In the genomic region with DNA sequence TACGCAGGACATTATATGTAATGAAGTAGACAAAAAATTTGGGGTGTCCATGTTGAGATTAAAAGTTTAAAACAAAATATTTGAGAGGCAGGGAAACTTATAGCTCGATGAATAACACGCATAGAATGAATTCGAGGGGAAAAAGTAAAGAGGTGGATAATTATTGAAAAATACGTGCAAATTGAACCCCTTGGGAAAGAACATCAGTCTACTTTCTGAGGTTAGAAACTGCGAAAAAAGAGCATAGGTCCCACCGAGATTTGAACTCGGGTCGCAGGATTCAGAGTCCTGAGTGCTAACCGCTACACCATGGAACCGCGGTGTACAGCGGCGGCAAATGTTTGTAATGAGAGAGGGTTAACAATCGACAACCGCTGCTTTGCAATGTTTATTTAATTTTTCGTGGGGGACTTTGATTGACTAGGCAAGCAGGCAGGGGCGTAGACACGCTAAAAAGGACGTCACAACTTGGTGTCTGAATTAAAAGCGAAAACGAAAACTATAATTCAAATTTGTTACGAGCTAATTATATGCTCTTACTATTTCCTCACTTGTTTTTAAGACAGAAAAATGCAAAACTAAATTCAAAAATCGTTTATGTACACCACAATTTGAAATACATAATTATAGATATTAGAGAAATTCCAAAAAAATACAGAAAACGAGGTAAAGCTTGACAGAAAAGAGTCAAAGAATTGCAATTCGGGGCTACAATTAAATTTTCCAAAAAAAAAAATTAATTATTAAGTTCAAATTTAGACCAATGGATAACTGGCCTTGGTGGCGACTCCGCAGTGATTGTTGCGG, we compare ENCODE assay signal across 5 worm cellular contexts.
A peak's percentile ranks its signal among the peaks of the same experiment; 100 is the strongest.
TF ChIP-seq lines count a peak whose summit lies in the region.

A gene (minus strand): TSS at position 51 of the 807 bp plus-strand sequence.

TF ChIP-seq in whole organism, L1 larva, 84 proteins besides CTCF, POLR2A, EP300 and RAD21 (continues in another document):
- no peak for TF ChIP-seq Y116A8C.19 (tag; optimal IDR thresholded peaks at IDR 0.05; lab: Kevin White, UChicago; ENCODE audit: borderline replicate concordance)
- TF ChIP-seq dsc-1 (tag; optimal IDR thresholded peaks at IDR 0.05; lab: Kevin White, UChicago), result peak; percentile 69
- TF ChIP-seq egl-13 (tag; optimal IDR thresholded peaks at IDR 0.05; lab: Kevin White, UChicago), result no peak
- TF ChIP-seq hpl-2 (GFP tag; optimal IDR thresholded peaks at IDR 0.05; lab: Kevin White, UChicago), result no peak
- TF ChIP-seq ztf-11 (tag; optimal IDR thresholded peaks at IDR 0.05; lab: Kevin White, UChicago), result no peak
- no peak for TF ChIP-seq ceh-90 (tag; optimal IDR thresholded peaks at IDR 0.05; lab: Kevin White, UChicago)
- TF ChIP-seq nhr-76 (tag; optimal IDR thresholded peaks at IDR 0.05; lab: Kevin White, UChicago), result no peak
- peak; percentile 27 for TF ChIP-seq nhr-85 (tag; lab: Kevin White, UChicago)
- TF ChIP-seq lsy-2 (tag; optimal IDR thresholded peaks at IDR 0.05; lab: Kevin White, UChicago), result peak; percentile 24 to 55
- TF ChIP-seq ama-1 (optimal IDR thresholded peaks at IDR 0.05; lab: Kevin White, UChicago), result peak; percentile 87
- TF ChIP-seq efl-3 (GFP tag; optimal IDR thresholded peaks at IDR 0.05; lab: Kevin White, UChicago), result no peak
- no peak for TF ChIP-seq mef-2 (tag; optimal IDR thresholded peaks at IDR 0.05; lab: Kevin White, UChicago)
- TF ChIP-seq unc-86 (tag; optimal IDR thresholded peaks at IDR 0.05; lab: Kevin White, UChicago), result no peak
- peak; percentile 51 for TF ChIP-seq jun-1 (tag; optimal IDR thresholded peaks at IDR 0.05; lab: Kevin White, UChicago)
- TF ChIP-seq ztf-4 (tag; optimal IDR thresholded peaks at IDR 0.05; lab: Kevin White, UChicago), result peak; percentile 75
- peak; percentile 50 for TF ChIP-seq swsn-7 (tag; optimal IDR thresholded peaks at IDR 0.05; lab: Kevin White, UChicago)
- TF ChIP-seq dpl-1 (GFP tag; optimal IDR thresholded peaks at IDR 0.05; lab: Kevin White, UChicago), result peak in 2 of 3 experiments; percentile 38 to 39

TF ChIP-seq in whole organism, L3 larva, 47 proteins besides CTCF, POLR2A, EP300 and RAD21 (continues in another document):
- TF ChIP-seq lsy-12 (tag; optimal IDR thresholded peaks at IDR 0.05; lab: Kevin White, UChicago), result peak; percentile 67
- peak; percentile 46 for TF ChIP-seq nfya-1 (tag; optimal IDR thresholded peaks at IDR 0.05; lab: Kevin White, UChicago; ENCODE audit: insufficient read depth)
- peak; percentile 71 for TF ChIP-seq nhr-43 (tag; optimal IDR thresholded peaks at IDR 0.05; lab: Kevin White, UChicago; ENCODE audit: poor library complexity, severe bottlenecking)
- peak; percentile 33 for TF ChIP-seq egl-27 (tag; optimal IDR thresholded peaks at IDR 0.05; lab: Kevin White, UChicago)
- TF ChIP-seq lin-39 (tag; optimal IDR thresholded peaks at IDR 0.05; lab: Kevin White, UChicago), result peak; percentile 41
- TF ChIP-seq fos-1 (tag; optimal IDR thresholded peaks at IDR 0.05; lab: Kevin White, UChicago), result peak; percentile 68
- peak; percentile 56 for TF ChIP-seq ztf-4 (tag; optimal IDR thresholded peaks at IDR 0.05; lab: Kevin White, UChicago)
- no peak for TF ChIP-seq elt-1 (tag; optimal IDR thresholded peaks at IDR 0.05; lab: Kevin White, UChicago)
- TF ChIP-seq jun-1 (tag; optimal IDR thresholded peaks at IDR 0.05; lab: Kevin White, UChicago), result peak; percentile 18
- TF ChIP-seq elt-2 (tag; optimal IDR thresholded peaks at IDR 0.05; lab: Kevin White, UChicago), result peak; percentile 61
- TF ChIP-seq eor-1 (tag; optimal IDR thresholded peaks at IDR 0.05; lab: Kevin White, UChicago), result no peak
- TF ChIP-seq nhr-67 (tag; optimal IDR thresholded peaks at IDR 0.05; lab: Kevin White, UChicago), result no peak
- TF ChIP-seq hmg-11 (tag; optimal IDR thresholded peaks at IDR 0.05; lab: Kevin White, UChicago), result peak; percentile 85
- no peak for TF ChIP-seq nhr-11 (tag; optimal IDR thresholded peaks at IDR 0.05; lab: Kevin White, UChicago)
- TF ChIP-seq snpc-4 (tag; optimal IDR thresholded peaks at IDR 0.05; lab: Kevin White, UChicago), result peak; percentile 47
- TF ChIP-seq pqm-1 (tag; optimal IDR thresholded peaks at IDR 0.05; lab: Kevin White, UChicago), result peak; percentile 32

TF ChIP-seq in whole organism, early embryonic, 17 proteins besides CTCF, POLR2A, EP300 and RAD21:
- TF ChIP-seq ceh-36 (tag; optimal IDR thresholded peaks at IDR 0.05; lab: Kevin White, UChicago), result peak; percentile 38
- peak; percentile 45 for TF ChIP-seq ets-7 (tag; optimal IDR thresholded peaks at IDR 0.05; lab: Kevin White, UChicago)
- 0 out of 2 replicates have a peak, but pooled peaks have one; percentile 43 for TF ChIP-seq tbx-37 (GFP tag; conservative IDR thresholded peaks at IDR 0.05; lab: Robert Waterston, UW)
- peak; percentile 8 for TF ChIP-seq hmbx-1 (tag; optimal IDR thresholded peaks at IDR 0.05; lab: Kevin White, UChicago)
- peak; percentile 61 for TF ChIP-seq aly-1 (tag; optimal IDR thresholded peaks at IDR 0.05; lab: Kevin White, UChicago)
- TF ChIP-seq tra-4 (tag; optimal IDR thresholded peaks at IDR 0.05; lab: Kevin White, UChicago), result peak; percentile 41
- peak; percentile 80 for TF ChIP-seq pes-1 (GFP tag; IDR thresholded peaks at IDR 0.05; lab: Robert Waterston, UW)
- TF ChIP-seq hnd-1 (tag; optimal IDR thresholded peaks at IDR 0.05; lab: Kevin White, UChicago), result peak; percentile 31
- TF ChIP-seq B0310.2 (tag; optimal IDR thresholded peaks at IDR 0.05; lab: Kevin White, UChicago), result peak; percentile 56
- peak; percentile 59; the same call in 1 of the 2 replicates for TF ChIP-seq sea-1 (GFP tag; conservative IDR thresholded peaks at IDR 0.05; lab: Robert Waterston, UW)
- peak; percentile 79 for TF ChIP-seq scrt-1 (GFP tag; IDR thresholded peaks at IDR 0.05; lab: Robert Waterston, UW)
- TF ChIP-seq ama-1 (optimal IDR thresholded peaks at IDR 0.05; lab: Kevin White, UChicago), result no peak
- TF ChIP-seq F13C5.2 (tag; optimal IDR thresholded peaks at IDR 0.05; lab: Kevin White, UChicago), result peak; percentile 71
- TF ChIP-seq tbx-11 (GFP tag; IDR thresholded peaks at IDR 0.05; lab: Robert Waterston, UW), result peak; percentile 65
- TF ChIP-seq ceh-13 (GFP tag; optimal IDR thresholded peaks at IDR 0.05; lab: Kevin White, UChicago), result peak; percentile 11
- peak; percentile 76 for TF ChIP-seq flt-1 (GFP tag; IDR thresholded peaks at IDR 0.05; lab: Robert Waterston, UW)
- peak; percentile 67 for TF ChIP-seq hmg-4 (GFP tag; optimal IDR thresholded peaks at IDR 0.05; lab: Kevin White, UChicago)

TF ChIP-seq in whole organism, midembryonic, 9 proteins besides CTCF, POLR2A, EP300 and RAD21:
- TF ChIP-seq klf-2 (GFP tag; conservative IDR thresholded peaks at IDR 0.05; lab: Robert Waterston, UW) (peak; percentile 77), ref-1 (GFP tag; conservative IDR thresholded peaks at IDR 0.05; lab: Robert Waterston, UW) (peak; percentile 65), tab-1 (GFP tag; IDR thresholded peaks at IDR 0.05; lab: Robert Waterston, UW) (peak; percentile 86), T22C8.4 (GFP tag; IDR thresholded peaks at IDR 0.05; lab: Robert Waterston, UW) (peak; percentile 70), flt-1 (GFP tag; IDR thresholded peaks at IDR 0.05; lab: Robert Waterston, UW) (peak; percentile 89), med-1 (GFP tag; optimal IDR thresholded peaks at IDR 0.05; lab: Kevin White, UChicago; ENCODE audit: insufficient read depth) (peak; percentile 1), cog-1 (tag; optimal IDR thresholded peaks at IDR 0.05; lab: Kevin White, UChicago) (peak; percentile 26), ztf-23 (GFP tag; IDR thresholded peaks at IDR 0.05; lab: Robert Waterston, UW) (peak; percentile 87), ztf-29 (GFP tag; IDR thresholded peaks at IDR 0.05; lab: Robert Waterston, UW) (peak; percentile 71)

TF ChIP-seq in whole organism, young adult, 124 proteins besides CTCF, POLR2A, EP300 and RAD21 (continues in another document):
- TF ChIP-seq let-526 (GFP tag; IDR thresholded peaks at IDR 0.05; lab: Robert Waterston, UW) (peak; percentile 87), F49E8.2 (tag; optimal IDR thresholded peaks at IDR 0.05; lab: Kevin White, UChicago; ENCODE audit: insufficient read depth) (peak; percentile 29), mcd-1 (GFP tag; IDR thresholded peaks at IDR 0.05; lab: Robert Waterston, UW) (peak; percentile 77), unc-62 (GFP tag; optimal IDR thresholded peaks at IDR 0.05; lab: Kevin White, UChicago) (no peak), pha-4 (tag; optimal IDR thresholded peaks at IDR 0.05; lab: Kevin White, UChicago) (no peak), F57C9.4 (tag; optimal IDR thresholded peaks at IDR 0.05; lab: Kevin White, UChicago) (peak; percentile 43), ceh-91 (GFP tag; IDR thresholded peaks at IDR 0.05; lab: Robert Waterston, UW) (no peak), bed-2 (GFP tag; IDR thresholded peaks at IDR 0.05; lab: Robert Waterston, UW) (no peak), F37B4.10 (GFP tag; IDR thresholded peaks at IDR 0.05; lab: Robert Waterston, UW) (0 out of 2 replicates have a peak, but pooled peaks have one; percentile 22), ceh-100 (GFP tag; IDR thresholded peaks at IDR 0.05; lab: Robert Waterston, UW) (peak; percentile 75), dpl-1 (GFP tag; optimal IDR thresholded peaks at IDR 0.05; lab: Kevin White, UChicago) (peak; percentile 32), Y79H2A.3 (GFP tag; conservative IDR thresholded peaks at IDR 0.05; lab: Robert Waterston, UW) (no peak), ama-1 (optimal IDR thresholded peaks at IDR 0.05; lab: Kevin White, UChicago) (peak; percentile 79), ama-1 (GFP tag; optimal IDR thresholded peaks at IDR 0.05; lab: Kevin White, UChicago) (peak in 1 of 2 experiments; percentile 54), B0035.1 (tag; optimal IDR thresholded peaks at IDR 0.05; lab: Kevin White, UChicago) (peak; percentile 76), dox-1 (GFP tag; IDR thresholded peaks at IDR 0.05; lab: Robert Waterston, UW) (peak; percentile 56; the same call in 1 of the 2 replicates), zfh-2 (GFP tag; conservative IDR thresholded peaks at IDR 0.05; lab: Robert Waterston, UW) (peak; percentile 46; the same call in 1 of the 2 replicates), ztf-22 (GFP tag; optimal IDR thresholded peaks at IDR 0.05; lab: Kevin White, UChicago) (no peak), let-607 (tag; optimal IDR thresholded peaks at IDR 0.05; lab: Kevin White, UChicago) (peak; percentile 57 to 68), ceh-58 (GFP tag; IDR thresholded peaks at IDR 0.05; lab: Robert Waterston, UW) (peak; percentile 88; the same call in 1 of the 2 replicates), ceh-27 (GFP tag; optimal IDR thresholded peaks at IDR 0.05; lab: Kevin White, UChicago) (peak; percentile 56), B0019.2 (GFP tag; conservative IDR thresholded peaks at IDR 0.05; lab: Robert Waterston, UW) (no peak), lin-35 (GFP tag; optimal IDR thresholded peaks at IDR 0.05; lab: Kevin White, UChicago) (peak in 1 of 3 experiments; percentile 46), rpc-1 (optimal IDR thresholded peaks at IDR 0.05; lab: Kevin White, UChicago) (peak; percentile 82), rpc-1 (tag; optimal IDR thresholded peaks at IDR 0.05; lab: Kevin White, UChicago) (peak; percentile 97), gei-17 (GFP tag; optimal IDR thresholded peaks at IDR 0.05; lab: Kevin White, UChicago) (peak; percentile 51), chd-7 (tag; optimal IDR thresholded peaks at IDR 0.05; lab: Kevin White, UChicago) (peak; percentile 93), egl-18 (GFP tag; IDR thresholded peaks at IDR 0.05; lab: Robert Waterston, UW) (no peak)
